Fruit fly (Drosophila melanogaster): ENCODE data around the gene MME1.

Gene MME1

dm6 chr2L:7042150-7042811 lies 15.0 kb downstream of the MME1 start (continued):
- TF ChIP-seq CG13775 (GFP tag; optimal IDR thresholded peaks at IDR 0.05) (peak; percentile 49), Doc2 (GFP tag; IDR thresholded peaks at IDR 0.05) (no peak), mirr (GFP tag; optimal IDR thresholded peaks at IDR 0.05) (peak; percentile 58), bowl (GFP tag; IDR thresholded peaks at IDR 0.05) (no peak), CG9727 (GFP tag; optimal IDR thresholded peaks at IDR 0.05) (peak; percentile 41), CG6854 (GFP tag; optimal IDR thresholded peaks at IDR 0.05) (no peak), CG1792 (GFP tag; optimal IDR thresholded peaks at IDR 0.05) (no peak), CG16815 (GFP tag; optimal IDR thresholded peaks at IDR 0.05) (no peak), CG31388 (GFP tag; optimal IDR thresholded peaks at IDR 0.05) (no peak), Bdp1 (GFP tag; optimal IDR thresholded peaks at IDR 0.05) (peak; percentile 9), ind (GFP tag; optimal IDR thresholded peaks at IDR 0.05) (peak; percentile 4), Myb (GFP tag; optimal IDR thresholded peaks at IDR 0.05) (peak; percentile 76), maf-S (GFP tag; optimal IDR thresholded peaks at IDR 0.05) (no peak), shn (GFP tag; optimal IDR thresholded peaks at IDR 0.05) (peak; percentile 51), CG31441 (GFP tag; IDR thresholded peaks at IDR 0.05) (0 out of 2 replicates have a peak, but pooled peaks have one; percentile 17), CG5245 (GFP tag; optimal IDR thresholded peaks at IDR 0.05) (no peak), Hr78 (GFP tag; optimal IDR thresholded peaks at IDR 0.05) (no peak), CG15479 (GFP tag; optimal IDR thresholded peaks at IDR 0.05) (no peak), phol (tag; optimal IDR thresholded peaks at IDR 0.05) (peak; percentile 21), CG43689 (GFP tag; IDR thresholded peaks at IDR 0.05) (no peak), hth (optimal IDR thresholded peaks at IDR 0.05) (no peak), CG10565 (GFP tag; optimal IDR thresholded peaks at IDR 0.05) (no peak), mld (GFP tag; IDR thresholded peaks at IDR 0.05; ENCODE audit: partially characterized antibody) (no peak), Pdp1 (GFP tag; optimal IDR thresholded peaks at IDR 0.05) (peak; percentile 11 to 26), CG3838 (GFP tag; optimal IDR thresholded peaks at IDR 0.05) (no peak), Nf-YA (GFP tag; IDR thresholded peaks at IDR 0.05) (peak; percentile 44; the same call in 1 of the 2 replicates), pita (GFP tag; optimal IDR thresholded peaks at IDR 0.05) (no peak), en (GFP tag; optimal IDR thresholded peaks at IDR 0.05) (no peak), CG1647 (GFP tag; optimal IDR thresholded peaks at IDR 0.05) (no peak), Nf-YC (tag; optimal IDR thresholded peaks at IDR 0.05) (peak; percentile 46), CG9932 (GFP tag; IDR thresholded peaks at IDR 0.05) (peak; percentile 68), abd-A (tag; optimal IDR thresholded peaks at IDR 0.05) (peak; percentile 65), chif (GFP tag; optimal IDR thresholded peaks at IDR 0.05) (peak in 1 of 2 experiments; percentile 2), org-1 (GFP tag; optimal IDR thresholded peaks at IDR 0.05) (peak; percentile 47), az2 (GFP tag; optimal IDR thresholded peaks at IDR 0.05) (no peak), CG10462 (GFP tag; optimal IDR thresholded peaks at IDR 0.05) (no peak), CG14965 (GFP tag; optimal IDR thresholded peaks at IDR 0.05; ENCODE audit: borderline replicate concordance) (no peak), CG18619 (GFP tag; optimal IDR thresholded peaks at IDR 0.05) (peak; percentile 20), CG18262 (tag; optimal IDR thresholded peaks at IDR 0.05) (peak; percentile 38), Hr39 (optimal IDR thresholded peaks at IDR 0.05) (no peak), CG7372 (GFP tag; IDR thresholded peaks at IDR 0.05) (0 out of 2 replicates have a peak, but pooled peaks have one; percentile 27), fd102C (GFP tag; optimal IDR thresholded peaks at IDR 0.05) (no peak), ftz-f1 (GFP tag; optimal IDR thresholded peaks at IDR 0.05) (peak; percentile 62), CkIIα-i1 (GFP tag; IDR thresholded peaks at IDR 0.05) (no peak), seq (GFP tag; IDR thresholded peaks at IDR 0.05) (peak; percentile 60; the same call in 1 of the 2 replicates), ewg (GFP tag; optimal IDR thresholded peaks at IDR 0.05) (peak; percentile 47), ci (GFP tag; IDR thresholded peaks at IDR 0.05) (peak; percentile 89), zf30C (GFP tag; optimal IDR thresholded peaks at IDR 0.05) (peak; percentile 9), Neu2 (GFP tag; optimal IDR thresholded peaks at IDR 0.05; ENCODE audit: borderline replicate concordance) (no peak), corto (GFP tag; optimal IDR thresholded peaks at IDR 0.05) (no peak), gt (GFP tag; IDR thresholded peaks at IDR 0.05) (no peak)
